Fruit fly (Drosophila melanogaster): ENCODE measurements around the gene CG15387.
A peak's percentile ranks its signal among the peaks of the same experiment; 100 is the strongest.

The CG15387 gene

DNA sequence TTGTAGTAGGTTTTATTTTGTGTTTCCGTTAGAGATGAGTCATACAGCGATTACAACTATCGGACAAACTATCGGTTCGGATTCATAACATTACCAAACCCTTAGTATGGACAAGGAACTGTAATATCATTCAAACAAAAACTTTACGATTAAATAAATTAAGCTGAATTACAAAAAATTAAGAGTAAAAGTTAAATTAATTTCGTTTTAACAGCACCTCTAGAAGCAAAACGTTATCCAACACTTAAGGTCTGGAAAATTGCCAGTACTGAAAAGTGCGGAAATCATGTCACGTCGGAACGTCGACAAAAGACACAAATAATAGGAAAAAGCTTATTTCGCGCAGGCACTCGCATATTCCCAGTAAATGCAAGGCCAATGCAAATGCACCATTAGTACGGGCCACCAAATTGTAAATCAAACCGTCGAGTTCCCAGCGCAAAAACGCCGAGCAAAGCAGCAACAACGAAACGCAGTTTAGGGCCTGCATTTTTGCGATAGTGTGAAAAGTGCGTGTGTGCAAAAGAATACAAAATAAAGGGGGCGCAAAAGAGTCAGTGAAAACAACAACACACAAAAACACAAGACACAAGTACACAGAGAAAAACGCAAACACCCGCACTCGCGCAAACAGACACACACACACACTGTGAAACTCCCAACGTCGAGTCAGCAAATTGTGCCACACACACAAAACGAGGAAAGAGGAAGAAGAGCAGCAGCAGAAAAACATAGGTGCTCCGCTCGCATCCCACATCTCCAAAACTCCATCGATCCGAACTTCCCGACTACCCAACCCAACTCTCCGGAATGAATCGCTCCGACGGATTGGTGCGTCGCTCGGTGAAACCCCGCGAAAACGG is at the start of gene CG15387, which contains the start of gene sau (continued):
- TF ChIP-seq Dp (GFP tag; optimal IDR thresholded peaks at IDR 0.05) (peak; percentile 16), slou (GFP tag; optimal IDR thresholded peaks at IDR 0.05) (peak; percentile 88), danr (GFP tag; IDR thresholded peaks at IDR 0.05) (peak; percentile 58), run (tag; optimal IDR thresholded peaks at IDR 0.05) (peak; percentile 8), kni (GFP tag; optimal IDR thresholded peaks at IDR 0.05) (peak; percentile 61), CG12155 (GFP tag; optimal IDR thresholded peaks at IDR 0.05) (peak; percentile 89), MBD-R2 (GFP tag; IDR thresholded peaks at IDR 0.05) (peak; percentile 90), sna (GFP tag; IDR thresholded peaks at IDR 0.05; ENCODE audit: partially characterized antibody) (peak; percentile 94), CG4854 (GFP tag; optimal IDR thresholded peaks at IDR 0.05) (peak; percentile 88), CG3838 (GFP tag; optimal IDR thresholded peaks at IDR 0.05) (peak; percentile 74), oc (tag; optimal IDR thresholded peaks at IDR 0.05) (peak; percentile 60), Dad (GFP tag; optimal IDR thresholded peaks at IDR 0.05) (peak; percentile 83), CG4617 (GFP tag; optimal IDR thresholded peaks at IDR 0.05; ENCODE audit: borderline replicate concordance) (peak; percentile 94), CG17568 (GFP tag; optimal IDR thresholded peaks at IDR 0.05) (peak; percentile 76), disco-r (GFP tag; optimal IDR thresholded peaks at IDR 0.05) (peak; percentile 84), z (GFP tag; IDR thresholded peaks at IDR 0.05) (no peak), CG2116 (GFP tag; optimal IDR thresholded peaks at IDR 0.05) (peak; percentile 90), CG32767 (GFP tag; IDR thresholded peaks at IDR 0.05) (peak; percentile 85), dan (GFP tag; IDR thresholded peaks at IDR 0.05) (no peak), CG6689 (GFP tag; IDR thresholded peaks at IDR 0.05) (peak; percentile 83), CG17829 (tag; optimal IDR thresholded peaks at IDR 0.05) (peak; percentile 93), CG18619 (GFP tag; optimal IDR thresholded peaks at IDR 0.05) (peak; percentile 78), CG4360 (GFP tag; IDR thresholded peaks at IDR 0.05) (peak; percentile 38), CG14441 (GFP tag; IDR thresholded peaks at IDR 0.05) (peak; percentile 82), CG33557 (GFP tag; optimal IDR thresholded peaks at IDR 0.05) (peak; percentile 87), CG4820 (GFP tag; optimal IDR thresholded peaks at IDR 0.05) (peak; percentile 79), zfh2 (GFP tag; optimal IDR thresholded peaks at IDR 0.05) (peak; percentile 93), CG15073 (GFP tag; optimal IDR thresholded peaks at IDR 0.05) (peak; percentile 49), tna (GFP tag; IDR thresholded peaks at IDR 0.05; ENCODE audit: partially characterized antibody) (peak; percentile 72; the same call in 1 of the 2 replicates), rib (GFP tag; IDR thresholded peaks at IDR 0.05) (peak; percentile 75), Fer1 (GFP tag; optimal IDR thresholded peaks at IDR 0.05) (peak; percentile 87), Lim3 (GFP tag; IDR thresholded peaks at IDR 0.05) (no peak), corto (GFP tag; optimal IDR thresholded peaks at IDR 0.05) (peak; percentile 82), CG5245 (GFP tag; optimal IDR thresholded peaks at IDR 0.05) (peak; percentile 71), ato (GFP tag; IDR thresholded peaks at IDR 0.05; ENCODE audit: partially characterized antibody) (peak; percentile 72), CG18011 (GFP tag; optimal IDR thresholded peaks at IDR 0.05) (peak; percentile 71), CG11723 (GFP tag; optimal IDR thresholded peaks at IDR 0.05) (peak; percentile 73), NFAT (GFP tag; IDR thresholded peaks at IDR 0.05) (no peak; the same call in none of the 2 replicates), Hey (tag; optimal IDR thresholded peaks at IDR 0.05) (peak; percentile 33), CG13424 (tag; optimal IDR thresholded peaks at IDR 0.05) (peak; percentile 90), CG8765 (GFP tag; IDR thresholded peaks at IDR 0.05) (peak; percentile 67), fru (optimal IDR thresholded peaks at IDR 0.05) (no peak), CG13296 (GFP tag; optimal IDR thresholded peaks at IDR 0.05) (peak; percentile 84), CTCF (GFP tag; optimal IDR thresholded peaks at IDR 0.05) (peak; percentile 23), CG13894 (tag; optimal IDR thresholded peaks at IDR 0.05) (peak; percentile 90), CG3995 (GFP tag; optimal IDR thresholded peaks at IDR 0.05) (peak; percentile 80), Mes4 (GFP tag; optimal IDR thresholded peaks at IDR 0.05) (peak; percentile 85), CG10543 (GFP tag; optimal IDR thresholded peaks at IDR 0.05) (peak; percentile 94), CG10462 (GFP tag; optimal IDR thresholded peaks at IDR 0.05) (peak; percentile 73), CG12299 (tag; optimal IDR thresholded peaks at IDR 0.05) (peak; percentile 86)

All from whole organism, embryonic.